Fruit fly (Drosophila melanogaster): ENCODE results near the gene CG3808.
A peak's percentile ranks its signal among the peaks of the same experiment; 100 is the strongest.

DNA sequence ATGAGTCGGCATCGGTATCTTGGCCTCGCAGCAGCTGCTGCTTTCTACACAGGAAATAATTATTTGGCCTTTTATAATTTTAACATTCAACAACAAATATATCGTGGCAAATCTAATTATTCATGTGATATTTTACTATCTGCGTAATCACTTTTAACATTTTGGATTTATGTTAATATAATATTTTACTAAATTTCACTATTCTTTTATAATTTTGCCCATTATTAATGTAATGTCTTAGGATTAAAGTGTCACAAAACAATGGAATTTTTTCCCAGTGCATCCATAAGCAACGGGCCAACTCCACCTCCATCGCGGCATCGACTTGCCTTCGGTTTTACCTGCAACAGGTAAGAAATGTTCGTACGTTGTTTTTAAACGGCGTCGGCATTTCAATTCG, 42.1 kb upstream of the CG3808 start:
- peak; percentile 89 for TF ChIP-seq CG8319 (GFP tag; optimal IDR thresholded peaks at IDR 0.05)
- TF ChIP-seq salr (GFP tag; optimal IDR thresholded peaks at IDR 0.05) = peak; percentile 65 to 93
- TF ChIP-seq CG6163 (GFP tag; IDR thresholded peaks at IDR 0.05) = peak; percentile 87
- peak; percentile 95 for TF ChIP-seq CG6808 (GFP tag; optimal IDR thresholded peaks at IDR 0.05)
- peak; percentile 88 for TF ChIP-seq CG7368 (GFP tag; optimal IDR thresholded peaks at IDR 0.05)
- peak; percentile 95 for TF ChIP-seq esn (GFP tag; optimal IDR thresholded peaks at IDR 0.05)
- peak; percentile 91 for TF ChIP-seq CG16779 (tag; optimal IDR thresholded peaks at IDR 0.05)
- peak; percentile 78 for TF ChIP-seq Hr39 (GFP tag; optimal IDR thresholded peaks at IDR 0.05)
